Worm (Caenorhabditis elegans) whole organism, midembryonic: ENCODE results near the gene C01C4.2.

Experiments used
- T22C8.4 ChIP-seq: fragments of 200-800 bp; sonication (Bioruptor generic); IDR thresholded peaks from 2 replicates; pipeline ENCODE4 v1.3.6; 2022; ENCODE audit warnings: missing genetic modification characterization, missing compliant biosample characterization
- klf-2 ChIP-seq: fragments of 200-800 bp; sonication (Bioruptor generic); conservative IDR thresholded peaks from 2 replicates; pipeline ENCODE4 v1.3.6; 2022; ENCODE audit warnings: missing genetic modification reagents, missing genetic modification characterization, missing compliant biosample characterization
- ref-1 ChIP-seq: fragments of 200-800 bp; sonication (Bioruptor generic); conservative IDR thresholded peaks from 2 replicates; pipeline ENCODE4 v1.3.6; 2022; ENCODE audit warnings: missing genetic modification reagents, missing genetic modification characterization, missing compliant biosample characterization
- tab-1 ChIP-seq: fragments of 200-800 bp; sonication (Bioruptor generic); IDR thresholded peaks from 2 replicates; pipeline ENCODE4 v1.3.6; 2022; ENCODE audit warnings: missing genetic modification characterization, missing compliant biosample characterization
- ztf-23 ChIP-seq: fragments of 200-800 bp; sonication (Bioruptor generic); IDR thresholded peaks from 2 replicates; pipeline ENCODE4 v1.3.6; 2022; ENCODE audit warnings: missing genetic modification reagents, missing genetic modification characterization, missing compliant biosample characterization
- ztf-29 ChIP-seq: fragments of 200-800 bp; sonication (Bioruptor generic); IDR thresholded peaks from 2 replicates; pipeline ENCODE4 v1.3.6; 2022; ENCODE audit warnings: missing genetic modification reagents, missing genetic modification characterization, missing compliant biosample characterization

ce11 chrX:3714797-3715196 lies at the start of gene C01C4.2:
- TF ChIP-seq ref-1 (GFP tag; lab: Robert Waterston, UW) (no peak), ztf-29 (GFP tag; lab: Robert Waterston, UW) (no peak), klf-2 (GFP tag; lab: Robert Waterston, UW) (no peak), tab-1 (no peak), ztf-23 (GFP tag; lab: Robert Waterston, UW) (no peak), T22C8.4 (GFP tag; lab: Robert Waterston, UW) (no peak)
